Worm (Caenorhabditis elegans): Measurements from ENCODE around the gene him-4.
A peak's percentile ranks its signal among the peaks of the same experiment; 100 is the strongest.

DNA sequence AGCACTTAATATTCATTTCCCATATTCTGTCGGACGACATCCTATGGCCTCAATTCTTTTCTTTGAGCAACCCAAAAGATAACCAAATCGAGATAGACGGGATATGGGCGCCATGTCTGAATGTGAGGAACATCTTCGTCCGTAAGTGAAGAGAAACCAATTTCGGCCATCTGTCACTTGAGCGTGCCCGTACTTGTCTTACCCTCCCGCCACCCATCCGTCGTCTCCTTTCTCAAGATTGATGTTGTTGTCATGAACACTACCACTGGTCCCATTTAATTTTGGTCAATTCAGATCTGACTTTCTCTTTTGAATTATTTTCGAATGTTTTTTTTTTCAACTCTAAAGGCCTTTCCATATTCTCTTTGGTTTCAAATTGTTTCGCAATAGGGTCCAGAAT, 14.6 kb upstream of the him-4 start:
- TF ChIP-seq lin-39 (tag; optimal IDR thresholded peaks at IDR 0.05), result peak; percentile 64
- no peak for TF ChIP-seq nhr-11 (tag; optimal IDR thresholded peaks at IDR 0.05)
- TF ChIP-seq sea-2 (GFP tag; optimal IDR thresholded peaks at IDR 0.05), result no peak
- no peak for TF ChIP-seq unc-39 (tag; optimal IDR thresholded peaks at IDR 0.05)

Data from whole organism, L3 larva.